Worm (Caenorhabditis elegans): ENCODE results near the gene Y19D2B.1.

The Y19D2B.1 gene

DNA sequence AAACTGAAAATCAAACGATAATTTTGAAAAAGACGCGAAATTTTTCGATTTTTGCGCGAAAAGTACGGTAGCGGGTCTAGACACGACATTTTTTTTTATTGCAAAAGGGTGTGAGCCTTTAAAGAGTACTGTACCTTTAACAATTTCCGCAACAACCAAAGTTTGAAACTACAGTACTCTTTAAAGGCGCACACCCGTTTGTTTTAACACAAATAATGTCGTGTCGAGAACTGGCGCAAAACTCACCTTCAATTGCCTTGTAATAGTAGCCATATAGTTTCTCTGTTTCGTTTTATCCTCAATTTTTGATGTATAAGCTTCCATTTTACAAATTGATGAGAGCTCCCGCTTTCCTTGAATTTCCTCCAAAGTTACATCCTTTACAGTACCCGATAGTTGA lies 37.5 kb downstream of the Y19D2B.1 start:
- TF ChIP-seq ceh-83 (GFP tag; optimal IDR thresholded peaks at IDR 0.05) (no peak), elt-3 (tag; optimal IDR thresholded peaks at IDR 0.05) (no peak)

DNA sequence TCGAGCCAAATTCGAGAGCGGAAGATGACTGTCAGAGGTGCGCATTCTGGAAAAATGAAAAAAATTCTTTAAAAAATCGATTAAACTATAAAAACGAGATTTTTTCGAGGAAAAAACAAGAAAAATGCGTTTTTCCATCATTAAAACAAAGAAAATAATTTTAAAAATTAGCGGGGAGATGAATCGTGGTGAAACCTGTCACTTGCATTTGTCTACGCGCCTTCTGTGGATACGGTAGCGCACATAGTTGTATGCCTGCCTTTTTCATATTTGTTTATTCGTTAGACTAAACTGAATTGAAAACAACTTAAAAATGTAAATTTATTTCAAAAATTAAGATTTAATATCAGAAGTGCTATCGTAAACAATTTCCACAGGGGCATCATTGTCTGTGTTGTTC lies 38.4 kb downstream of the Y19D2B.1 start, which contains the start of gene egg-3:
egg-3 (minus strand) TSS at position 46 of the 400 bp plus-strand sequence.
- TF ChIP-seq nhr-2 (tag; optimal IDR thresholded peaks at IDR 0.05) (no peak), mls-2 (tag; optimal IDR thresholded peaks at IDR 0.05) (no peak), nhr-12 (tag; optimal IDR thresholded peaks at IDR 0.05) (no peak), hlh-1 (tag; optimal IDR thresholded peaks at IDR 0.05) (no peak), lin-13 (tag; optimal IDR thresholded peaks at IDR 0.05) (no peak), ztf-11 (tag; optimal IDR thresholded peaks at IDR 0.05) (no peak), unc-120 (tag; optimal IDR thresholded peaks at IDR 0.05; ENCODE audit: poor library complexity, severe bottlenecking) (no peak), elt-3 (tag; optimal IDR thresholded peaks at IDR 0.05) (no peak), lin-32 (GFP tag; optimal IDR thresholded peaks at IDR 0.05) (no peak), nhr-28 (tag; optimal IDR thresholded peaks at IDR 0.05) (no peak), ces-1 (GFP tag; optimal IDR thresholded peaks at IDR 0.05) (no peak)

DNA sequence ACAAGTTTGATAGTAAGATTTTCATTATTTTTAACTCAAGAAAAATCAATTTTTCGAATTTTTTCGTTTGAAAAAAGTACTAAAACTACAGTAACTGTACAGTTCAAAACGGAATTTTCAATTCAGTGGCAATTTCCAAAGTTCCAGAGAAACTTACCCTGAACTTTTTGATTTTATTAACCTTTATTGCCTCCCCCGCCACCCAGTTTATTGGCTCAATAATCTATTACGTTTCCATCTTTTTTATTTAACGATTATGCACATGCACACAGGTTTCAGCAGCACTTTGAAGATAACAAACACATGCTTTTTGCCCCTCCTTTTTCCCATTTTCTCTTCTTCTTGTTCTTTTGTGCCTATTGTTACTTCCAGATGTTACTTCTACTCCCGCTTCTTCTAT lies 42.1 kb downstream of the Y19D2B.1 start, which contains the start of gene lurp-1:
lurp-1 (plus strand) TSS at position 301 of the 400 bp plus-strand sequence.
- TF ChIP-seq drap-1 (GFP tag; optimal IDR thresholded peaks at IDR 0.05): no peak
- no peak for TF ChIP-seq M03D4.4 (tag; optimal IDR thresholded peaks at IDR 0.05)
- no peak for TF ChIP-seq mls-2 (tag; optimal IDR thresholded peaks at IDR 0.05)
- no peak for TF ChIP-seq mep-1 (tag; optimal IDR thresholded peaks at IDR 0.05)
- TF ChIP-seq lin-13 (tag; optimal IDR thresholded peaks at IDR 0.05): no peak
- TF ChIP-seq ceh-83 (GFP tag; optimal IDR thresholded peaks at IDR 0.05): no peak
- TF ChIP-seq unc-39 (tag; optimal IDR thresholded peaks at IDR 0.05): no peak

DNA sequence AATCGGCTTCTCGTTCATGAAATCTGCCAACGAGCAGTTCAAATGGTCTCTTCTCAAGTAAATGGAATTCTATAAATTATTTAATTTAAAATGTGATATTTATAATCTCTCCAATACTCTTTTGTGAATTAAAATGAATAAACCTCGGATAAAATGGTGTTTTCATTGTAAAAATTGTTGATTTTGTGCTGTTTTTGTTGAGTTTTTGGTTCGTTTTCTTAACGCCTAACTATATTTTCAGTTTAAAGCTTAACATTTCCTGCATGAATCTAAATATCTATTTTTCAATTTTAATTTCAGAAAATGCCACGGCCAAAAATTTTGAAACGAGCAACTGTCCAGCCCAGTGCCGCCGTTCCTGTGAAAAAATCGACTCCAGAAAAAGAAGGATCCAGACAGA lies 49.1 kb downstream of the Y19D2B.1 start, which contains the start of gene orc-2:
orc-2 (plus strand) TSS at position 301 of the 400 bp plus-strand sequence.
- no peak for TF ChIP-seq drap-1 (GFP tag; optimal IDR thresholded peaks at IDR 0.05)
- TF ChIP-seq lin-32 (GFP tag; optimal IDR thresholded peaks at IDR 0.05): no peak
- no peak for TF ChIP-seq hlh-1 (tag; optimal IDR thresholded peaks at IDR 0.05)
- TF ChIP-seq mep-1 (tag; optimal IDR thresholded peaks at IDR 0.05): no peak
- no peak for TF ChIP-seq mab-5 (tag; optimal IDR thresholded peaks at IDR 0.05)
- no peak for TF ChIP-seq unc-39 (tag; optimal IDR thresholded peaks at IDR 0.05)
- TF ChIP-seq tbx-8 (GFP tag; optimal IDR thresholded peaks at IDR 0.05): no peak
- TF ChIP-seq blmp-1 (tag; optimal IDR thresholded peaks at IDR 0.05): no peak
- no peak for TF ChIP-seq nhr-76 (tag; optimal IDR thresholded peaks at IDR 0.05)
